Worm (Caenorhabditis elegans) whole organism, late embryonic: Measurements from ENCODE around the gene K08D10.13.

ENCODE experiments used
- C08G9.2 ChIP-seq: sonication (generic microtip); optimal IDR thresholded peaks from 2 replicates; lab custom pipeline; 2016; ENCODE audit warnings: mild to moderate bottlenecking, missing genetic modification characterization, moderate library complexity, missing compliant biosample characterization
- ama-1 ChIP-seq: fragments of 150-350 bp; optimal IDR thresholded peaks from 2 replicates; lab custom pipeline; 2014
- ceh-30 ChIP-seq: fragments of 150-350 bp; optimal IDR thresholded peaks from 2 replicates; lab custom pipeline; 2014; ENCODE audit warnings: missing biosample characterization, missing genetic modification characterization
- ceh-45 ChIP-seq: fragments of 200-800 bp; sonication (Bioruptor generic); IDR thresholded peaks from 2 replicates; pipeline ENCODE4 v1.3.6; 2022; ENCODE audit warnings: missing genetic modification reagents, missing genetic modification characterization, missing compliant biosample characterization
- che-1 ChIP-seq: sonication (generic microtip); optimal IDR thresholded peaks from 2 replicates; lab custom pipeline; 2016; ENCODE audit warnings: mild to moderate bottlenecking, missing genetic modification characterization, missing compliant biosample characterization
- hlh-30 ChIP-seq: sonication (generic microtip); optimal IDR thresholded peaks from 2 replicates; lab custom pipeline; 2017; ENCODE audit warnings: antibody characterized with exemption, missing genetic modification characterization, missing compliant biosample characterization; ENCODE audit not compliant: insufficient read depth
- lin-11 ChIP-seq: fragments of 200-800 bp; sonication (Bioruptor generic); optimal IDR thresholded peaks from 2 replicates; lab custom pipeline; 2018; ENCODE audit warnings: mild to moderate bottlenecking, missing genetic modification characterization, missing compliant biosample characterization
- nfya-1 ChIP-seq: sonication (generic microtip); optimal IDR thresholded peaks from 2 replicates; lab custom pipeline; 2017; ENCODE audit warnings: missing genetic modification characterization, mild to moderate bottlenecking, missing compliant biosample characterization, antibody characterized with exemption, moderate library complexity
- pag-3 ChIP-seq: sonication (generic microtip); optimal IDR thresholded peaks from 2 replicates; lab custom pipeline; 2016; ENCODE audit warnings: missing compliant biosample characterization, missing genetic modification characterization, borderline replicate concordance
- pha-4 ChIP-seq: fragments of 150-350 bp; optimal IDR thresholded peaks from 2 replicates; lab custom pipeline; 2018; ENCODE audit warnings: missing biosample characterization, missing genetic modification reagents, missing genetic modification characterization
- pros-1 ChIP-seq: fragments of 150-350 bp; optimal IDR thresholded peaks from 2 replicates; lab custom pipeline; 2014; ENCODE audit warnings: missing biosample characterization, missing genetic modification reagents, missing genetic modification characterization
- tbx-2 ChIP-seq: sonication (generic microtip); optimal IDR thresholded peaks from 2 replicates; lab custom pipeline; 2016; ENCODE audit warnings: missing genetic modification characterization, missing compliant biosample characterization
- tbx-7 ChIP-seq: sonication (generic microtip); optimal IDR thresholded peaks from 2 replicates; lab custom pipeline; 2016; ENCODE audit warnings: missing genotype, missing genetic modification characterization, missing compliant biosample characterization
- unc-86 ChIP-seq: sonication (generic microtip); optimal IDR thresholded peaks from 2 replicates; lab custom pipeline; 2016; ENCODE audit warnings: missing genetic modification characterization, missing compliant biosample characterization

DNA sequence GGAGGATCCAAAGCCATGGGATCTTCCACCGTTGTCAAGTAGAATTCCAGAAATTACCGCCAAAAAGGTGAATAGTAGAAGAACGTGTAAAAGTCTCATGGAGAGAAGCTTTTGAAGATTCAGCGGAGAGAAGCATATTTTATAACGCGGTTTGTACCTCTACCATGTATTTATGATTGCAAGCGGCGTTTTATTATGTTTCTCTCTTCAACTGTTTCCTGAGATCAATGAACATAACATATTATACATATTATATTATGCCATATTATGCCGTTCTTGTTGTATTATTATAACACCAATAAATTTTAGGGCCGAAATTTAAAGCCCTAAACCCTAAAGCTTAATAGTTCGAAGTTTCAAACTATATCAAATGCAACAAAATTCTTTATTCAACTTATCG, 31.1 kb downstream of the K08D10.13 start, which contains the start of gene F49F1.18:
- TF ChIP-seq C08G9.2 (no peak), hlh-30 (tag; lab: Kevin White, UChicago) (no peak), tbx-2 (tag; lab: Kevin White, UChicago) (no peak), unc-86 (tag; lab: Kevin White, UChicago) (no peak), ama-1 (lab: Kevin White, UChicago) (no peak), ceh-45 (no peak), pag-3 (tag; lab: Kevin White, UChicago) (no peak), ceh-30 (no peak), pros-1 (tag; lab: Kevin White, UChicago) (no peak), che-1 (tag; lab: Kevin White, UChicago) (no peak), pha-4 (tag; lab: Kevin White, UChicago) (no peak), nfya-1 (tag; lab: Kevin White, UChicago) (no peak), tbx-7 (tag; lab: Kevin White, UChicago) (no peak), lin-11 (tag; lab: Kevin White, UChicago) (no peak)
